Worm (Caenorhabditis elegans): ENCODE data around the gene F26F4.6.

The F26F4.6 gene

DNA sequence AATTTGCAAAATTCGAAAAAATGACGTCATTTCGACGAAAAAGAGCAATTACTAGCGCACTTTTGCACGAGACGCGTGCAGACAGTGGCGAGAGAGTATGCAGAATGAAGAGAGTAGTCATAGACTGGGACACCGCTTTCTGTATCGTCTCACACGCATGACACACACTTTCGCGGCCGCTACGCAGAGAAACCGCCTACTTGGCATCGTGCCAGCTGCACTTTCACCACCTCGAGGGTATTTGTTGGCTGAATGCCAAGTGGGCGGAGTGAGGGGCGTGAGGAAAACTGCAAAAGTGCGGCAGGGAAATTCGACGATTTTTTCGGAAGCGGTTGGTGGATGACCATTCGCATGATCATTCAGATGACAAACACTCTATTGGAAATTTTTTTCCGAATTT lies 6.3 kb upstream of the F26F4.6 start (continued):
- TF ChIP-seq peb-1 (tag; optimal IDR thresholded peaks at IDR 0.05) (peak; percentile 41), gmeb-1 (tag; optimal IDR thresholded peaks at IDR 0.05) (peak; percentile 93), ceh-82 (tag; optimal IDR thresholded peaks at IDR 0.05) (peak; percentile 92), ztf-11 (tag; optimal IDR thresholded peaks at IDR 0.05) (no peak)

DNA sequence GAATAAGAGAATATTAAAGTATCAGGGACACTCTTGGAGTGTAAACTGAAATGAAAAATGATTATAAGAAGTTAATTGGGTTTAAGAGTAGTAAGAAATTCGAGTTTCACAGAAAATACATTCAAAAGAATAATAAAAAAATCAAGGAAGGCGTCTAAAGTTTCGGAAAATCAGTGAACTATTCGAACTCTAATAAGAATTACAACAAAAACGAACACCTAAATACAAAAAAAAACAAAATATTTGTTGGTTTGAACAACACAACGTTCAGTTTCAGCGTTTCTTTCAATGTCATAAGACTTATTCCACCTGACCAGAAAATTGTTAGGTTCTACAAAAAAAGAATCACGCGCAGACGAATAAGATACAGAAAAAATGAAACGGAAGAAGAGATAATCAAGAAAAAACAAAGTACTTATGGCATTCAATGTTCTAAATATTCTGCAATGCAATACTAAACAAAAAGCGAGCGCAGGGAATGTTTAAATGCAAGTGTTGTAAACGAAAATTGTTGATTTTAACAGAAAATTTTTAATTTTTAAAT lies 5.7 kb upstream of the F26F4.6 start, which contains the start of gene nhl-2:
Gene nhl-2, minus strand, starts transcription at position 51 of the 544 bp plus-strand sequence.
- TF ChIP-seq R02D3.7 (tag; optimal IDR thresholded peaks at IDR 0.05) = no peak
- TF ChIP-seq ztf-1 (GFP tag; conservative IDR thresholded peaks at IDR 0.05) = no peak
- TF ChIP-seq F13H6.1 (tag; optimal IDR thresholded peaks at IDR 0.05) = no peak
- TF ChIP-seq ama-1 (optimal IDR thresholded peaks at IDR 0.05) = no peak
- no peak for TF ChIP-seq ceh-82 (tag; optimal IDR thresholded peaks at IDR 0.05)
- no peak for TF ChIP-seq nhr-25 (tag; optimal IDR thresholded peaks at IDR 0.05)
- no peak for TF ChIP-seq egl-27 (tag; optimal IDR thresholded peaks at IDR 0.05)
- no peak for TF ChIP-seq ZK546.5 (tag; optimal IDR thresholded peaks at IDR 0.05)
- no peak for TF ChIP-seq snpc-4 (tag; optimal IDR thresholded peaks at IDR 0.05)
- no peak for TF ChIP-seq alr-1 (tag; optimal IDR thresholded peaks at IDR 0.05)
- no peak for TF ChIP-seq lin-11 (tag; optimal IDR thresholded peaks at IDR 0.05)
- no peak for TF ChIP-seq mbf-1 (tag; optimal IDR thresholded peaks at IDR 0.05)
- TF ChIP-seq sma-9 (GFP tag; optimal IDR thresholded peaks at IDR 0.05) = no peak
- no peak for TF ChIP-seq sma-9 (tag; optimal IDR thresholded peaks at IDR 0.05)
- no peak for TF ChIP-seq crh-2 (tag; optimal IDR thresholded peaks at IDR 0.05)
- TF ChIP-seq nhr-11 (tag; optimal IDR thresholded peaks at IDR 0.05) = no peak
- TF ChIP-seq unc-62 (GFP tag; optimal IDR thresholded peaks at IDR 0.05) = no peak
- TF ChIP-seq nhr-12 (tag; optimal IDR thresholded peaks at IDR 0.05) = no peak
- TF ChIP-seq Y55F3AM.14 (GFP tag; optimal IDR thresholded peaks at IDR 0.05) = no peak
- TF ChIP-seq sem-4 (tag; optimal IDR thresholded peaks at IDR 0.05) = no peak
- TF ChIP-seq sma-3 (GFP tag; optimal IDR thresholded peaks at IDR 0.05) = no peak

DNA sequence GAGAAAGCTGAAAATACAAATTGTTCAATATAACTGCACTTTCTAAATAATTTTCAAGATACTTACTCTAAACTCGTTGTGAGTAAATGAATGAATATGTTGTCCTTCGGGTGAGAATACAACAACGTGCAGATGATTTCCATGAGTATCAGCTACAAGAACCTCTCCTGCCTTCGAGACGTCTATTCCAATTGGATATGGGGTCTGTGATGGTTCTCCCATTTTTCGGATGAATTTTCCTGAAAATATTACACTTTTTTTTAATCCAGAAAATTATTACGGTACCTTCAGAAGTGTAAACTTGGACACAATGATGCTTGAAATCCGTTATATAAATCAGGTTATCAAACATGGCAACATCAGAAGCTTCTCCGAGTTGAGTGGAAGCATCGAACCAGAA lies 1.9 kb upstream of the F26F4.6 start:
- no peak for TF ChIP-seq sma-3 (GFP tag; optimal IDR thresholded peaks at IDR 0.05)
- TF ChIP-seq C34F6.9 (tag; optimal IDR thresholded peaks at IDR 0.05) = no peak
- TF ChIP-seq unc-62 (GFP tag; optimal IDR thresholded peaks at IDR 0.05) = no peak

DNA sequence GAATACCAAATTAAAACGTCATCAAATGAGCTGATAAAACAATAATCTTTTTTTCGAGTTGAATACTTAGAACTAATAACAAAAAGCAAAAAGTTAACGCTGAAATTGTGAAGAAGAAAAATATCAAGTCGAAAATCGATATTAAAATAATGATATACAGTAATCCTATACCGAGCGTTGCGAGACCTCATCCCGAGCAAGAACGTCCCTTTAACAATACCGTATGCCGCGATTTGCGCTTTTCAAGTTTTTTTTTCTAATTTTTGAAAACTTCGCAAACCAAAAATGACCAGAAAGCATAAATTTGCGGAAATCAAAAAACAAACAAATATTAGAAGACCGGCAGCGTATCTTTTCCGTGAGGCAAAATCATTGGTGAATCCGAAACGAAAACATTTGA lies 2.4 kb downstream of the F26F4.6 start, which contains the start of gene F26F4.5:
Gene F26F4.5, minus strand, starts transcription at position 256 of the 400 bp plus-strand sequence.
- TF ChIP-seq elt-1 (tag; optimal IDR thresholded peaks at IDR 0.05) (no peak), lin-13 (GFP tag; optimal IDR thresholded peaks at IDR 0.05) (no peak), Y55F3AM.14 (GFP tag; optimal IDR thresholded peaks at IDR 0.05) (no peak), lsy-2 (tag; optimal IDR thresholded peaks at IDR 0.05) (no peak), lin-39 (tag; optimal IDR thresholded peaks at IDR 0.05) (no peak), ceh-16 (tag; optimal IDR thresholded peaks at IDR 0.05) (no peak)

DNA sequence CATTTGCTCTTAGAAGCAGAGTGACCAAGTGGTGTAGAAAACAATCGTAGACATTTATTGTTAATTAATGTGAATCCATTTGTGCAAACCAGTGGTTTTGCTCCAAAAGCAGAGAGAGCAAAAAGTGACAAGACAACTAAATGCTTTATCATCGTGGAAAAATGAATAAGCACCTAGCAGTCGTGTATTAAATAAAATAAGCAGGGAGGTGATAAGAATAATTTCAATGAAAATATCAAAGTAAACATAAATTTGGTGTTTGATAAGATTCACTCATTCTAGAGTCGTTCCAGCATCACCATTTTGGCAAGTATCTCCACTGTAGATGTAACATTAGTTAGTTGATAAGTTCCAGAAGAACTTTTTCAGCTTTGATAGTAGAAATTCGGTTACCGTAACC lies 6.1 kb downstream of the F26F4.6 start, which contains the start of gene clec-6:
Gene clec-6, minus strand, starts transcription at position 154 of the 400 bp plus-strand sequence.
- TF ChIP-seq fos-1 (tag; optimal IDR thresholded peaks at IDR 0.05) (peak; percentile 84), nhr-6 (tag; optimal IDR thresholded peaks at IDR 0.05) (no peak), egl-27 (tag; optimal IDR thresholded peaks at IDR 0.05) (no peak), C34F6.9 (tag; optimal IDR thresholded peaks at IDR 0.05) (no peak), crh-2 (tag; optimal IDR thresholded peaks at IDR 0.05) (no peak), unc-55 (GFP tag; optimal IDR thresholded peaks at IDR 0.05) (no peak), unc-62 (GFP tag; optimal IDR thresholded peaks at IDR 0.05) (no peak), ama-1 (optimal IDR thresholded peaks at IDR 0.05) (no peak)

DNA sequence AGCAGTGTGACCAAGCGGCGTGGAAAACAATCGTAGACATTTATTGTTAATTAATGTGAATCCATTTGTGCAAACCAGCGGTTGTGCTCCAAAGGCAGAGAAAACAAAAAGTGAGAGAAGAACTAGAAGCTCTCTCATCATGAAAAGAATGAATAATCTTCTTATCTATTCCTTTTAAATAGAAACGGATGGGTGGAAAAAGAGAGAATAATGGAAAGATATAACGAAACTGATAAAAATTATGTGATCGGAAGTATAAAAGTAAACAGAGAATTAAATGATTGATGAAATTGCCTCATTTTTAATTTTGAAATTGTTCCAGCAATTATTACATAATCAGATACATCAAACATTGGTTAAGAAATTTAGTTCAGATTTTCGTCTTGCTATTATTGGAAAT lies 10.0 kb downstream of the F26F4.6 start, which contains the start of gene clec-5:
Gene clec-5, minus strand, starts transcription at position 178 of the 400 bp plus-strand sequence.
- TF ChIP-seq lin-11 (tag; optimal IDR thresholded peaks at IDR 0.05) (no peak), fos-1 (tag; optimal IDR thresholded peaks at IDR 0.05) (peak; percentile 77)
